Worm (Caenorhabditis elegans) whole organism, late embryonic: ENCODE data around the gene F36D3.5.

Source experiments
- C08G9.2 ChIP-seq: sonication (generic microtip); optimal IDR thresholded peaks from 2 replicates; lab custom pipeline; 2016; ENCODE audit warnings: mild to moderate bottlenecking, missing genetic modification characterization, moderate library complexity, missing compliant biosample characterization
- F13H6.1 ChIP-seq: sonication (generic microtip); optimal IDR thresholded peaks from 2 replicates; lab custom pipeline; 2016; ENCODE audit warnings: missing genetic modification characterization, missing compliant biosample characterization
- K02D7.2 ChIP-seq: sonication (generic microtip); optimal IDR thresholded peaks from 2 replicates; lab custom pipeline; 2017; ENCODE audit warnings: mild to moderate bottlenecking, missing genetic modification characterization, missing compliant biosample characterization
- T23F11.4 ChIP-seq: fragments of 200-800 bp; sonication (Bioruptor generic); optimal IDR thresholded peaks from 2 replicates; lab custom pipeline; 2018; ENCODE audit warnings: mild to moderate bottlenecking, missing genetic modification characterization, missing compliant biosample characterization
- ama-1 ChIP-seq: fragments of 150-350 bp; optimal IDR thresholded peaks from 2 replicates; lab custom pipeline; 2014
- ceh-18 ChIP-seq: sonication (generic microtip); optimal IDR thresholded peaks from 2 replicates; lab custom pipeline; 2016; ENCODE audit warnings: missing genetic modification characterization, missing compliant biosample characterization
- ceh-19 ChIP-seq: fragments of 200-800 bp; sonication (Bioruptor generic); optimal IDR thresholded peaks from 2 replicates; lab custom pipeline; 2018; ENCODE audit warnings: mild to moderate bottlenecking, missing genetic modification characterization, missing compliant biosample characterization
- ceh-2 ChIP-seq: sonication (generic microtip); optimal IDR thresholded peaks from 2 replicates; lab custom pipeline; 2016; ENCODE audit warnings: missing genotype, missing genetic modification characterization, missing compliant biosample characterization
- ceh-22 ChIP-seq: sonication (generic microtip); optimal IDR thresholded peaks from 2 replicates; lab custom pipeline; 2017; ENCODE audit warnings: missing biosample characterization, missing genetic modification characterization
- ceh-24 ChIP-seq: sonication (generic microtip); optimal IDR thresholded peaks from 2 replicates; lab custom pipeline; 2016; ENCODE audit warnings: mild to moderate bottlenecking, missing genetic modification characterization, missing compliant biosample characterization
- ceh-30 ChIP-seq: fragments of 150-350 bp; optimal IDR thresholded peaks from 2 replicates; lab custom pipeline; 2014; ENCODE audit warnings: missing biosample characterization, missing genetic modification characterization
- ceh-31 ChIP-seq: sonication (generic microtip); optimal IDR thresholded peaks from 2 replicates; lab custom pipeline; 2016; ENCODE audit warnings: missing genetic modification characterization, missing compliant biosample characterization
- ceh-48 ChIP-seq: sonication (generic microtip); optimal IDR thresholded peaks from 2 replicates; lab custom pipeline; 2016; ENCODE audit warnings: missing genetic modification characterization, inconsistent platforms, missing compliant biosample characterization
- ceh-6 ChIP-seq: fragments of 200-800 bp; sonication (Bioruptor generic); optimal IDR thresholded peaks from 2 replicates; lab custom pipeline; 2018; ENCODE audit warnings: mild to moderate bottlenecking, missing genetic modification characterization, missing compliant biosample characterization
- ceh-9 ChIP-seq: sonication (generic microtip); optimal IDR thresholded peaks from 2 replicates; lab custom pipeline; 2016; ENCODE audit warnings: mild to moderate bottlenecking, missing genetic modification characterization, inconsistent platforms, missing compliant biosample characterization
- che-1 ChIP-seq: sonication (generic microtip); optimal IDR thresholded peaks from 2 replicates; lab custom pipeline; 2016; ENCODE audit warnings: mild to moderate bottlenecking, missing genetic modification characterization, missing compliant biosample characterization
- dmd-4 ChIP-seq: sonication (generic microtip); optimal IDR thresholded peaks from 2 replicates; lab custom pipeline; 2016; ENCODE audit warnings: borderline replicate concordance, missing genetic modification characterization, missing compliant biosample characterization
- dve-1 ChIP-seq: sonication (generic microtip); optimal IDR thresholded peaks from 2 replicates; lab custom pipeline; 2017; ENCODE audit warnings: antibody characterized with exemption, mild to moderate bottlenecking, missing genetic modification characterization, missing compliant biosample characterization
- elt-2 ChIP-seq: sonication (generic microtip); optimal IDR thresholded peaks from 2 replicates; lab custom pipeline; 2016; ENCODE audit warnings: missing genetic modification reagents, missing genetic modification characterization, missing compliant biosample characterization
- ets-4 ChIP-seq: sonication (generic microtip); optimal IDR thresholded peaks from 2 replicates; lab custom pipeline; 2016; ENCODE audit warnings: missing genetic modification characterization, missing compliant biosample characterization
- fax-1 ChIP-seq: sonication (generic microtip); optimal IDR thresholded peaks from 2 replicates; lab custom pipeline; 2016; ENCODE audit warnings: missing genotype, missing genetic modification characterization, missing compliant biosample characterization
- hlh-15 ChIP-seq: sonication (generic microtip); optimal IDR thresholded peaks from 2 replicates; lab custom pipeline; 2016; ENCODE audit warnings: missing genetic modification characterization, missing compliant biosample characterization
- hlh-30 ChIP-seq: sonication (generic microtip); optimal IDR thresholded peaks from 2 replicates; lab custom pipeline; 2017; ENCODE audit warnings: antibody characterized with exemption, missing genetic modification characterization, missing compliant biosample characterization; ENCODE audit not compliant: insufficient read depth
- hlh-8 ChIP-seq: sonication (generic microtip); optimal IDR thresholded peaks from 2 replicates; lab custom pipeline; 2016; ENCODE audit warnings: missing genotype, missing genetic modification characterization, missing compliant biosample characterization
- lim-6 ChIP-seq: sonication (generic microtip); optimal IDR thresholded peaks from 2 replicates; lab custom pipeline; 2016; ENCODE audit warnings: missing genetic modification characterization, missing compliant biosample characterization
- lin-11 ChIP-seq: fragments of 200-800 bp; sonication (Bioruptor generic); optimal IDR thresholded peaks from 2 replicates; lab custom pipeline; 2018; ENCODE audit warnings: mild to moderate bottlenecking, missing genetic modification characterization, missing compliant biosample characterization
- mec-3 ChIP-seq: sonication (generic microtip); optimal IDR thresholded peaks from 2 replicates; lab custom pipeline; 2016; ENCODE audit warnings: borderline replicate concordance, missing genetic modification characterization, missing compliant biosample characterization
- nfya-1 ChIP-seq: sonication (generic microtip); optimal IDR thresholded peaks from 2 replicates; lab custom pipeline; 2017; ENCODE audit warnings: missing genetic modification characterization, mild to moderate bottlenecking, missing compliant biosample characterization, antibody characterized with exemption, moderate library complexity
- npax-4 ChIP-seq: sonication (generic microtip); optimal IDR thresholded peaks from 2 replicates; lab custom pipeline; 2016; ENCODE audit warnings: missing genetic modification characterization, missing compliant biosample characterization
- pat-9 ChIP-seq: fragments of 200-800 bp; sonication (Bioruptor generic); optimal IDR thresholded peaks from 2 replicates; lab custom pipeline; 2018; ENCODE audit warnings: mild to moderate bottlenecking, missing genetic modification characterization, moderate library complexity, missing compliant biosample characterization
- pha-2 ChIP-seq: sonication (generic microtip); optimal IDR thresholded peaks from 2 replicates; lab custom pipeline; 2017; ENCODE audit warnings: mild to moderate bottlenecking, missing genetic modification characterization, missing compliant biosample characterization
- pqm-1 ChIP-seq: sonication (generic microtip); optimal IDR thresholded peaks from 2 replicates; lab custom pipeline; 2016; ENCODE audit warnings: missing genetic modification characterization, missing compliant biosample characterization
- pros-1 ChIP-seq: fragments of 150-350 bp; optimal IDR thresholded peaks from 2 replicates; lab custom pipeline; 2014; ENCODE audit warnings: missing biosample characterization, missing genetic modification reagents, missing genetic modification characterization
- rnt-1 ChIP-seq: sonication (generic microtip); optimal IDR thresholded peaks from 2 replicates; lab custom pipeline; 2016; ENCODE audit warnings: missing genetic modification characterization, missing compliant biosample characterization
- tbx-7 ChIP-seq: sonication (generic microtip); optimal IDR thresholded peaks from 2 replicates; lab custom pipeline; 2016; ENCODE audit warnings: missing genotype, missing genetic modification characterization, missing compliant biosample characterization
- unc-42 ChIP-seq: sonication (generic microtip); optimal IDR thresholded peaks from 2 replicates; lab custom pipeline; 2016; ENCODE audit warnings: missing genotype, missing genetic modification characterization, missing compliant biosample characterization
- unc-55 ChIP-seq: sonication (generic microtip); optimal IDR thresholded peaks from 2 replicates; lab custom pipeline; 2017; ENCODE audit warnings: missing biosample characterization, missing genetic modification reagents, missing genetic modification characterization
- ztf-16 ChIP-seq: sonication (generic microtip); optimal IDR thresholded peaks from 2 replicates; lab custom pipeline; 2017; ENCODE audit warnings: missing genetic modification characterization, missing compliant biosample characterization

The F36D3.5 gene

DNA sequence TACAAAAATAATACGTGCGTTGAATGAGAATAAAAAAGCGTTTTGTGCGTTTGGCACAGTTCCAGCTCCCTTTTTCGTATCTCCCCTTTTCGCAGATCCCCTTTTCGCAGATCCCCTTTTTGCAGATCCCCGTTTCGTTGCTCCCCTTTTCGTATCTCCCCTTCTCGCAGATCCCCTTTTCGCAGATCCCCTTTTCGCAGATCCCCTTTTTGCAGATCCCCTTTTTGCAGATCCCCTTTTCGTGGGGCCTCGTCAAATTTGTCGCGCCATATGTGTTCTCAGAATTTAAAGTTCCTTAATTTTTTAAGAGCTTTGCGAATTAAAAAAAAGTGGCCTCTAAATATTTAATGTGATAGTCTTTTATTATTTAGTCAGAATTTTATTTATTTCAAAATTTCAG is 37.9 kb upstream of the F36D3.5 start, which contains the start of gene Y32B12B.4 (continued):
- TF ChIP-seq ceh-30 (tag; lab: Kevin White, UChicago): no peak
- no peak for TF ChIP-seq elt-2
- peak; percentile 94 for TF ChIP-seq rnt-1 (tag; lab: Kevin White, UChicago)
- TF ChIP-seq T23F11.4 (GFP tag; lab: Kevin White, UChicago): no peak
- TF ChIP-seq ceh-9: no peak
- TF ChIP-seq lim-6: peak; percentile 87
- TF ChIP-seq dmd-4 (tag; lab: Kevin White, UChicago): peak; percentile 84
- peak; percentile 93 for TF ChIP-seq mec-3 (tag; lab: Kevin White, UChicago)
- TF ChIP-seq unc-42 (tag; lab: Kevin White, UChicago): peak; percentile 55
- no peak for TF ChIP-seq pros-1
- no peak for TF ChIP-seq dve-1 (tag; lab: Kevin White, UChicago)
- peak; percentile 91 for TF ChIP-seq hlh-8 (tag; lab: Kevin White, UChicago)
- TF ChIP-seq ceh-19 (GFP tag; lab: Kevin White, UChicago): peak; percentile 75
- TF ChIP-seq pat-9: no peak
- TF ChIP-seq pqm-1: peak; percentile 81
- no peak for TF ChIP-seq ceh-22 (tag; lab: Kevin White, UChicago)
- no peak for TF ChIP-seq npax-4
- TF ChIP-seq F13H6.1 (tag; lab: Kevin White, UChicago): peak; percentile 91
- TF ChIP-seq lin-11 (tag; lab: Kevin White, UChicago): peak; percentile 18

DNA sequence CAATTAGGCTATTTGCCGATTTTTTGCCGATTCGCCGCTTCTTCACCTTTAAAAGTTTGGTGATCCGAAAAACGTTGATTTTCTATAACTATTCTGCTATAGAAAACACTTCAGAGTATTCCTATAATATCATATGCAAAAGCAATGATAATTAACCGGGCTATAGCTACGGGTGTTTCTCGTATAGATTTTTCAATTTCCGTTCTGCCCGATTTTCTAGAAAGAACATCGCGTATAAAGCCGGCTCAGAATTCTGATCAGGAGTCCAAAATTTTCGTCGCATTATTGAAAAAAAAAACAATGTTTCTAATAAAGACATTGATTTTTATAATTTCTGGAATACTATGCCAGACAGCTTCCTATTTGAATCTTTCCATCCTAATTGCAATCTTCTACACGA is 35.6 kb upstream of the F36D3.5 start, which contains the start of gene srbc-65:
srbc-65 (plus strand) TSS at position 301 of the 400 bp plus-strand sequence.
- TF ChIP-seq pha-2 (tag; lab: Kevin White, UChicago): no peak
- TF ChIP-seq hlh-30 (tag; lab: Kevin White, UChicago): no peak

DNA sequence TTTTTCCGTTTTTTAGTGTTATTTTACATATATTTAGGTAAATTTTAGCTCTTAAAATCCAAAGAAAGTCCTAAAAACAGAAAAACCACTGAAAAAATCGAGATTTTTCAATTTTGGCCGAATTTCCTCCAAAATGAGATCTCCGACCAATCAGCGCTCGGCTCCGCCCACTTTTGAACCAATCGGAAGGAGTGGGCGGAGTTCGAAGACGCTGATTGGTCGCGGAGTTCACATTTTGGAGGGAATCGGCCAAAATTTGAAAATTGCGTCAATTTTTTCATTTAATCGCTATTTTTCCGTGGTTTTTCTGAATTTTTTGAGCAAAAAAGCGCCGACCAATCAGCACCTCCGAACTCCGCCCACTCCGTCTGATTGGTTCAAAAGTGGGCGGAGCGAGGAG is 25.6 kb upstream of the F36D3.5 start:
- TF ChIP-seq nfya-1 (tag; lab: Kevin White, UChicago) (peak; percentile 77), ceh-18 (no peak)

DNA sequence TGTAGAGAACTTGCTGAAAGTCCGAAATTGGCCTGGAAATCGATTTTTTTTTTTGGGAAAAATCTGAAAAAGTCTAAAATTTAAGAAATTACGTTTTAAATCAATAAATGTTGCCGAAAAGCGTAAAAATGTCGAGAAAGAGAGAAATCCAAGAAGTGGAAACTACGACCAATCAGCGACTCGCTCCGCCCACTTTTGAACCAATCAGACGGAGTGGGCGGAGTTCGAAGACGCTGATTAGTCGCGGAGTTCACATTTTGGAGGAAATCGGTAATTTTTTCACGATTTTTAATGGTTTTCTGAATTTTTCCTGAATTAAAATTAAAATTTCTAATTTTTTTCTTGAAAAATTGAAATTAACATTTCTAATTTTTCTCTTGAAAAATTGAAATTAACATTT is 24.6 kb upstream of the F36D3.5 start:
- peak; percentile 83 for TF ChIP-seq nfya-1 (tag; lab: Kevin White, UChicago)
- TF ChIP-seq T23F11.4 (GFP tag; lab: Kevin White, UChicago): no peak

DNA sequence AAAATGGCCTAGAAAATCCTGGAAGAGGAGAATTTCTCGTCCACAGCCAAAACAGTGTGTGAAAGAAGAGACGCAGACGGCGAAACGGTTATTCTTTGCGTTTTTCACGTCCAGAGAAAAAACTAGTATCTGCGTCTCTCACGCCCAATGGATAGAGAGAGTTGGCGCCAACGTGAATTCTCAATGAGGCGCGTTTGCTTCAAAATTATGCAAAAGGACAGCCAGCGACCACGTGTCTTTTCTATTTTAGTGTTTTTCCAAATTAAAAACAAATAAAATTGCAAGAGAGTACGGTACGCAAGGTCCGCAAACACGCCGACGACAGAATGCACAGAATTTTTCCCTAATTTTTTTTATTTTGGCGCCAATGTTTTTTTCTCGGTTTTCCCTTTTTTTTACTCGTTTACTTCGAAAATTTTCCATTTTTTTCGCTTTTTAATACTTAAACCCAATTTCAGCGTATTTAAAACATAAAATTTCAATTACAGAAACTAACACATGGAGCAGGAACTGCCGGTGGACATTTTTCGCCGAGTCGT is 22.9 kb upstream of the F36D3.5 start, which contains the start of gene Y32B12B.2:
Y32B12B.2 (plus strand) TSS at position 489 of the 539 bp plus-strand sequence.
- TF ChIP-seq che-1 (tag; lab: Kevin White, UChicago) (no peak), unc-55 (GFP tag; lab: Kevin White, UChicago) (no peak), hlh-15 (tag; lab: Kevin White, UChicago) (no peak), ceh-31 (peak; percentile 25), lin-11 (tag; lab: Kevin White, UChicago) (no peak), ceh-48 (tag; lab: Kevin White, UChicago) (no peak), unc-42 (tag; lab: Kevin White, UChicago) (peak; percentile 28), fax-1 (tag; lab: Kevin White, UChicago) (no peak), ceh-24 (no peak), rnt-1 (tag; lab: Kevin White, UChicago) (no peak), ets-4 (tag; lab: Kevin White, UChicago) (peak; percentile 1), hlh-8 (tag; lab: Kevin White, UChicago) (no peak), tbx-7 (peak; percentile 7), ceh-6 (GFP tag; lab: Kevin White, UChicago) (no peak), K02D7.2 (tag; lab: Kevin White, UChicago) (no peak), ceh-9 (no peak), C08G9.2 (peak; percentile 31), ama-1 (lab: Kevin White, UChicago) (no peak), dmd-4 (tag; lab: Kevin White, UChicago) (no peak), ceh-22 (tag; lab: Kevin White, UChicago) (no peak), ztf-16 (tag; lab: Kevin White, UChicago) (no peak), ceh-2 (tag; lab: Kevin White, UChicago) (peak; percentile 1)
- TF ChIP-seq, all 69 proteins: peak for 6
